Worm (Caenorhabditis elegans) whole organism, L3 larva: ENCODE results near the gene fbxa-181.

Experiments used
- ceh-28 ChIP-seq: fragments of 150-350 bp; optimal IDR thresholded peaks from 2 replicates; lab custom pipeline; 2014; ENCODE audit warnings: missing biosample characterization, missing genetic modification reagents, missing genetic modification characterization
- nfya-1 ChIP-seq: sonication (generic microtip); optimal IDR thresholded peaks from 2 replicates; lab custom pipeline; 2017; ENCODE audit warnings: missing genetic modification characterization, mild to moderate bottlenecking, missing compliant biosample characterization, antibody characterized with exemption, moderate library complexity; ENCODE audit not compliant: insufficient read depth
- nhr-23 ChIP-seq: fragments of 150-350 bp; optimal IDR thresholded peaks from 2 replicates; lab custom pipeline; 2014; ENCODE audit warnings: missing biosample characterization, missing genetic modification reagents, missing genetic modification characterization
- sea-2 ChIP-seq: fragments of 150-350 bp; sonication (generic microtip); optimal IDR thresholded peaks from 4 replicates; lab custom pipeline; 2014; ENCODE audit warnings: missing biosample characterization, missing genetic modification reagents, missing genetic modification characterization
- skn-1 ChIP-seq: fragments of 150-350 bp; optimal IDR thresholded peaks from 2 replicates; lab custom pipeline; 2014; ENCODE audit warnings: missing biosample characterization, missing genetic modification characterization

- TF ChIP-seq skn-1 (tag; lab: Kevin White, UChicago) (no peak), sea-2 (GFP tag; lab: Kevin White, UChicago) (no peak), nhr-23 (tag; lab: Kevin White, UChicago) (no peak), ceh-28 (tag; lab: Kevin White, UChicago) (no peak), nfya-1 (tag; lab: Kevin White, UChicago) (no peak)
Observed at ce11 chrV:13707295-13707694, 18.4 kb upstream of the fbxa-181 start, which contains the start of gene hlh-34.
